Fruit fly (Drosophila melanogaster) whole organism, embryonic: ENCODE results near the gene Polr2I.

Experiments
- CG1024 ChIP-seq: fragments of 200-800 bp; sonication (Bioruptor generic); IDR thresholded peaks from 2 replicates; pipeline ENCODE4 v1.3.6; 2022; ENCODE audit warnings: missing biosample characterization, missing genetic modification characterization
- CG10543 ChIP-seq: fragments of 200-800 bp; sonication (Bioruptor generic); optimal IDR thresholded peaks from 3 replicates; lab custom pipeline; 2017; ENCODE audit warnings: missing biosample characterization, mild to moderate bottlenecking, missing genetic modification characterization, moderate library complexity
- CG10959 ChIP-seq: fragments of 200-800 bp; sonication (Bioruptor generic); IDR thresholded peaks from 2 replicates; pipeline ENCODE4 v1.3.6; 2022; ENCODE audit warnings: missing biosample characterization, missing genetic modification characterization
- CG13123 ChIP-seq: fragments of 200-800 bp; sonication (Bioruptor generic); optimal IDR thresholded peaks from 2 replicates; lab custom pipeline; 2016; ENCODE audit warnings: missing biosample characterization, missing genetic modification characterization
- CG13775 ChIP-seq: fragments of 200-800 bp; sonication (Bioruptor generic); optimal IDR thresholded peaks from 3 replicates; lab custom pipeline; 2017; ENCODE audit warnings: missing biosample characterization, mild to moderate bottlenecking, missing genetic modification characterization
- CG15011 ChIP-seq: fragments of 200-800 bp; sonication (Bioruptor generic); optimal IDR thresholded peaks from 3 replicates; lab custom pipeline; 2018; ENCODE audit warnings: missing biosample characterization, mild to moderate bottlenecking, missing genetic modification characterization
- CG1647 ChIP-seq: fragments of 200-800 bp; sonication (Bioruptor generic); optimal IDR thresholded peaks from 3 replicates; lab custom pipeline; 2016; ENCODE audit warnings: missing biosample characterization, missing genetic modification characterization
- CG18262 ChIP-seq: fragments of 200-800 bp; optimal IDR thresholded peaks from 3 replicates; lab custom pipeline; 2019; ENCODE audit warnings: missing biosample characterization, mild to moderate bottlenecking, missing genetic modification characterization, moderate library complexity
- CG18476 ChIP-seq: fragments of 200-800 bp; sonication (Bioruptor generic); optimal IDR thresholded peaks from 2 replicates; lab custom pipeline; 2016; ENCODE audit warnings: missing biosample characterization, mild to moderate bottlenecking, missing genetic modification characterization
- CG31365 ChIP-seq: fragments of 200-800 bp; sonication (Bioruptor generic); optimal IDR thresholded peaks from 2 replicates; lab custom pipeline; 2018; ENCODE audit warnings: missing biosample characterization, mild to moderate bottlenecking, missing genetic modification characterization
- CG31441 ChIP-seq: fragments of 200-800 bp; sonication (Bioruptor generic); IDR thresholded peaks from 2 replicates; pipeline ENCODE4 v1.3.6; 2022; ENCODE audit warnings: missing biosample characterization, missing genetic modification characterization
- CG3407 ChIP-seq: fragments of 200-800 bp; sonication (Bioruptor generic); optimal IDR thresholded peaks from 2 replicates; lab custom pipeline; 2018; ENCODE audit warnings: missing biosample characterization, mild to moderate bottlenecking, missing genetic modification characterization
- CG4424 ChIP-seq: fragments of 200-800 bp; sonication (Bioruptor generic); optimal IDR thresholded peaks from 3 replicates; lab custom pipeline; 2016; ENCODE audit warnings: missing biosample characterization, missing genetic modification characterization
- CG7928 ChIP-seq: fragments of 200-800 bp; sonication (Bioruptor generic); optimal IDR thresholded peaks from 2 replicates; lab custom pipeline; 2017; ENCODE audit warnings: missing biosample characterization, mild to moderate bottlenecking, missing genetic modification characterization
- CG8765 ChIP-seq: fragments of 200-800 bp; sonication (Bioruptor generic); IDR thresholded peaks from 2 replicates; pipeline ENCODE4 v1.3.6; 2022; ENCODE audit warnings: missing biosample characterization, missing genetic modification characterization
- CG9797 ChIP-seq: fragments of 200-800 bp; sonication (Bioruptor generic); optimal IDR thresholded peaks from 3 replicates; lab custom pipeline; 2018; ENCODE audit warnings: missing biosample characterization, mild to moderate bottlenecking, missing genetic modification characterization
- CTCF ChIP-seq: fragments of 200-800 bp; sonication (Bioruptor generic); optimal IDR thresholded peaks from 2 replicates; lab custom pipeline; 2017; ENCODE audit warnings: missing biosample characterization, mild to moderate bottlenecking, missing genetic modification characterization, moderate library complexity
- Deaf1 ChIP-seq: fragments of 200-800 bp; optimal IDR thresholded peaks from 3 replicates; lab custom pipeline; 2019; ENCODE audit warnings: missing biosample characterization, mild to moderate bottlenecking, missing genetic modification characterization, moderate library complexity
- Dip3 ChIP-seq: fragments of 200-800 bp; sonication (Bioruptor generic); optimal IDR thresholded peaks from 3 replicates; lab custom pipeline; 2016; ENCODE audit warnings: missing biosample characterization, missing genetic modification characterization
- Dref ChIP-seq: fragments of 200-800 bp; sonication (Bioruptor generic); IDR thresholded peaks from 2 replicates; pipeline ENCODE4 v1.3.6; 2022; ENCODE audit warnings: missing biosample characterization, missing genetic modification characterization
- Drgx ChIP-seq: fragments of 200-800 bp; sonication (Bioruptor generic); IDR thresholded peaks from 2 replicates; pipeline ENCODE4 v1.3.6; 2022; ENCODE audit warnings: missing biosample characterization, missing genetic modification characterization
- H15 ChIP-seq: fragments of 200-800 bp; sonication (Bioruptor generic); IDR thresholded peaks from 3 replicates; pipeline ENCODE4 v1.3.6; 2022; ENCODE audit warnings: missing biosample characterization, missing genetic modification characterization
- Hr78 ChIP-seq, 2 experiments: fragments of 200-800 bp in 1 of 2; fragments of >200 bp in 1 of 2; sonication (Bioruptor generic) in 1 of 2; optimal IDR thresholded peaks; 2 replicates each; lab custom pipeline; 2017 to 2019; ENCODE audit warnings: missing biosample characterization in 2 of 2, missing genetic modification characterization in 2 of 2, mild to moderate bottlenecking in 1 of 2, moderate library complexity in 1 of 2
- NK7.1 ChIP-seq: fragments of 200-800 bp; sonication (Bioruptor generic); optimal IDR thresholded peaks from 3 replicates; lab custom pipeline; 2016; ENCODE audit warnings: missing biosample characterization, missing genetic modification characterization
- Ptx1 ChIP-seq: fragments of 200-800 bp; sonication (Bioruptor generic); IDR thresholded peaks from 2 replicates; pipeline ENCODE4 v1.3.6; 2022; ENCODE audit warnings: missing biosample characterization, missing genetic modification characterization
- Sox100B ChIP-seq: fragments of 200-800 bp; sonication (Bioruptor generic); optimal IDR thresholded peaks from 3 replicates; lab custom pipeline; 2018; ENCODE audit warnings: missing biosample characterization, mild to moderate bottlenecking, missing genetic modification characterization
- bowl ChIP-seq: fragments of 200-800 bp; sonication (Bioruptor generic); IDR thresholded peaks from 2 replicates; pipeline ENCODE4 v1.3.6; 2022; ENCODE audit warnings: missing biosample characterization, missing genetic modification characterization
- cad ChIP-seq: fragments of >200 bp; optimal IDR thresholded peaks from 2 replicates; lab custom pipeline; 2017; ENCODE audit warnings: missing biosample characterization, missing genetic modification characterization
- corto ChIP-seq: fragments of 200-800 bp; sonication (Bioruptor generic); optimal IDR thresholded peaks from 2 replicates; lab custom pipeline; 2016; ENCODE audit warnings: missing biosample characterization, mild to moderate bottlenecking, missing genetic modification characterization, moderate library complexity
- dmrt99B ChIP-seq: fragments of 200-800 bp; sonication (Bioruptor generic); optimal IDR thresholded peaks from 2 replicates; lab custom pipeline; 2018; ENCODE audit warnings: missing biosample characterization, mild to moderate bottlenecking, missing genetic modification characterization, moderate library complexity
- gcm ChIP-seq: fragments of 200-800 bp; sonication (Bioruptor generic); optimal IDR thresholded peaks from 2 replicates; lab custom pipeline; 2019; ENCODE audit warnings: missing biosample characterization, mild to moderate bottlenecking, missing genetic modification characterization, moderate library complexity
- gcm2 ChIP-seq: fragments of 200-800 bp; sonication (Bioruptor generic); optimal IDR thresholded peaks from 2 replicates; lab custom pipeline; 2016; ENCODE audit warnings: missing biosample characterization, missing genetic modification characterization
- gt ChIP-seq: fragments of 200-800 bp; sonication (Bioruptor generic); IDR thresholded peaks from 2 replicates; pipeline ENCODE4 v1.3.6; 2022; ENCODE audit warnings: missing biosample characterization, missing genetic modification characterization
- insv ChIP-seq, 2 experiments: fragments of 200-800 bp; sonication (Bioruptor generic); optimal IDR thresholded peaks; 3 replicates each; lab custom pipeline; 2016 to 2018; ENCODE audit warnings: missing biosample characterization in 2 of 2, missing genetic modification characterization in 2 of 2
- jumu ChIP-seq: fragments of 200-800 bp; sonication (Bioruptor generic); optimal IDR thresholded peaks from 3 replicates; lab custom pipeline; 2016; ENCODE audit warnings: missing biosample characterization, missing genetic modification characterization
- ken ChIP-seq: fragments of 200-800 bp; sonication (Bioruptor generic); IDR thresholded peaks from 3 replicates; pipeline ENCODE4 v1.3.6; 2022; ENCODE audit warnings: missing biosample characterization, missing genetic modification characterization
- lilli ChIP-seq: fragments of 200-800 bp; sonication (Bioruptor generic); optimal IDR thresholded peaks from 3 replicates; lab custom pipeline; 2016; ENCODE audit warnings: missing biosample characterization, missing genetic modification characterization
- p53 ChIP-seq: fragments of 200-800 bp; sonication (Bioruptor generic); optimal IDR thresholded peaks from 2 replicates; lab custom pipeline; 2016; ENCODE audit warnings: missing biosample characterization, missing genetic modification characterization
- peb ChIP-seq: fragments of 200-800 bp; sonication (Bioruptor generic); IDR thresholded peaks from 2 replicates; pipeline ENCODE4 v1.3.6; 2022; ENCODE audit warnings: missing biosample characterization, missing genetic modification characterization
- ranshi ChIP-seq: fragments of 200-800 bp; sonication (Bioruptor generic); IDR thresholded peaks from 2 replicates; pipeline ENCODE4 v1.3.6; 2022; ENCODE audit warnings: missing biosample characterization, missing genetic modification characterization
- repo ChIP-seq: fragments of 200-800 bp; sonication (Bioruptor generic); optimal IDR thresholded peaks from 2 replicates; lab custom pipeline; 2016; ENCODE audit warnings: missing biosample characterization, missing genetic modification characterization
- row ChIP-seq: fragments of 200-800 bp; sonication (Bioruptor generic); IDR thresholded peaks from 3 replicates; pipeline ENCODE4 v1.3.6; 2022; ENCODE audit warnings: missing biosample characterization, missing genetic modification characterization
- salm ChIP-seq: fragments of 200-800 bp; sonication (Bioruptor generic); optimal IDR thresholded peaks from 2 replicates; lab custom pipeline; 2018; ENCODE audit warnings: missing biosample characterization, mild to moderate bottlenecking, missing genetic modification characterization
- sd ChIP-seq: fragments of 200-800 bp; sonication (Bioruptor generic); optimal IDR thresholded peaks from 3 replicates; lab custom pipeline; 2018; ENCODE audit warnings: missing biosample characterization, mild to moderate bottlenecking, missing genetic modification characterization, moderate library complexity
- sna ChIP-seq: fragments of 200-800 bp; sonication (Bioruptor generic); IDR thresholded peaks from 2 replicates; pipeline ENCODE4 v1.3.6; 2022; ENCODE audit warnings: missing biosample characterization, missing genetic modification characterization; ENCODE audit not compliant: partially characterized antibody
- tin ChIP-seq: fragments of 200-800 bp; sonication (Bioruptor generic); optimal IDR thresholded peaks from 3 replicates; lab custom pipeline; 2016; ENCODE audit warnings: missing biosample characterization, missing genetic modification characterization
- wor ChIP-seq: fragments of 200-800 bp; sonication (Bioruptor generic); IDR thresholded peaks from 2 replicates; pipeline ENCODE4 v1.3.6; 2022; ENCODE audit warnings: missing biosample characterization, missing genetic modification characterization
- zen2 ChIP-seq: fragments of 200-800 bp; sonication (Bioruptor generic); IDR thresholded peaks from 3 replicates; pipeline ENCODE4 v1.3.6; 2022; ENCODE audit warnings: missing biosample characterization, missing genetic modification characterization; ENCODE audit not compliant: partially characterized antibody

Polr2I gene

dm6 chr3R:14307972-14308673, 766 bp upstream of the Polr2I start (continued):
- peak; percentile 23 for TF ChIP-seq Dref (GFP tag; lab: Robert Waterston, UW)
- TF ChIP-seq CG13123 (GFP tag; lab: Kevin White, UChicago), result no peak
- TF ChIP-seq CG4424 (GFP tag; lab: Kevin White, UChicago), result no peak
- peak; percentile 27 for TF ChIP-seq NK7.1 (GFP tag; lab: Kevin White, UChicago)
- no peak for TF ChIP-seq CG1024
- TF ChIP-seq ken (GFP tag; lab: Robert Waterston, UW), result no peak
- no peak for TF ChIP-seq repo (GFP tag; lab: Kevin White, UChicago)
- TF ChIP-seq CG18262, result no peak
- no peak for TF ChIP-seq CG31365 (tag; lab: Kevin White, UChicago)
- TF ChIP-seq zen2 (GFP tag; lab: Robert Waterston, UW), result no peak
- no peak for TF ChIP-seq sna
- no peak for TF ChIP-seq peb (GFP tag; lab: Robert Waterston, UW)
- no peak for TF ChIP-seq CG18476 (GFP tag; lab: Kevin White, UChicago)
- no peak for TF ChIP-seq CG9797
- no peak for TF ChIP-seq Hr78 (GFP tag; optimal IDR thresholded peaks at IDR 0.05; lab: Kevin White, UChicago)
- no peak for TF ChIP-seq CG31441 (GFP tag; lab: Robert Waterston, UW)
- no peak for TF ChIP-seq jumu (GFP tag; lab: Kevin White, UChicago)
- TF ChIP-seq CG7928 (GFP tag; lab: Kevin White, UChicago), result no peak
- peak; percentile 42 for TF ChIP-seq CTCF
- no peak for TF ChIP-seq ranshi
- no peak for TF ChIP-seq CG13775 (GFP tag; lab: Kevin White, UChicago)
- peak in 1 of 2 experiments; percentile 82 for TF ChIP-seq insv (GFP tag; optimal IDR thresholded peaks at IDR 0.05; lab: Kevin White, UChicago)
- TF ChIP-seq CG1647 (GFP tag; lab: Kevin White, UChicago), result no peak
- TF ChIP-seq CG15011 (GFP tag; lab: Kevin White, UChicago), result no peak
- TF ChIP-seq corto (GFP tag; lab: Kevin White, UChicago), result no peak
- no peak for TF ChIP-seq Sox100B
- no peak for TF ChIP-seq Drgx (GFP tag; lab: Robert Waterston, UW)
- no peak for TF ChIP-seq tin (GFP tag; lab: Kevin White, UChicago)
- no peak for TF ChIP-seq gcm (GFP tag; lab: Kevin White, UChicago)
- TF ChIP-seq cad (GFP tag; lab: Kevin White, UChicago), result peak; percentile 58
- no peak for TF ChIP-seq salm
- no peak for TF ChIP-seq H15 (GFP tag; lab: Robert Waterston, UW)
- TF ChIP-seq CG3407 (GFP tag; lab: Kevin White, UChicago), result no peak
- TF ChIP-seq dmrt99B (tag; lab: Kevin White, UChicago), result no peak
- TF ChIP-seq gt, result no peak
- TF ChIP-seq CG10959, result no peak
- TF ChIP-seq Ptx1 (GFP tag; lab: Robert Waterston, UW), result no peak
- no peak for TF ChIP-seq CG8765
- TF ChIP-seq CG10543 (GFP tag; lab: Kevin White, UChicago), result no peak
- TF ChIP-seq wor (GFP tag; lab: Robert Waterston, UW), result no peak

- TF ChIP-seq Hr78 (GFP tag; optimal IDR thresholded peaks at IDR 0.05; lab: Kevin White, UChicago) (no peak), gcm2 (GFP tag; lab: Kevin White, UChicago) (no peak), Dip3 (GFP tag; lab: Kevin White, UChicago) (no peak), lilli (GFP tag; lab: Kevin White, UChicago) (no peak), Deaf1 (tag; lab: Kevin White, UChicago) (no peak), p53 (GFP tag; lab: Kevin White, UChicago) (no peak), row (GFP tag; lab: Robert Waterston, UW) (no peak), sd (tag; lab: Kevin White, UChicago) (peak; percentile 47), bowl (GFP tag; lab: Robert Waterston, UW) (no peak)
Observed at dm6 chr3R:14310062-14310461, 1.2 kb downstream of the Polr2I start, which contains the start of gene CG31321. Gene CG31321 (plus strand): TSS chr3R:14310362.
